Worm (Caenorhabditis elegans): ENCODE data around the gene K07H8.12.
A peak's percentile ranks its signal among the peaks of the same experiment; 100 is the strongest.

Gene K07H8.12

DNA sequence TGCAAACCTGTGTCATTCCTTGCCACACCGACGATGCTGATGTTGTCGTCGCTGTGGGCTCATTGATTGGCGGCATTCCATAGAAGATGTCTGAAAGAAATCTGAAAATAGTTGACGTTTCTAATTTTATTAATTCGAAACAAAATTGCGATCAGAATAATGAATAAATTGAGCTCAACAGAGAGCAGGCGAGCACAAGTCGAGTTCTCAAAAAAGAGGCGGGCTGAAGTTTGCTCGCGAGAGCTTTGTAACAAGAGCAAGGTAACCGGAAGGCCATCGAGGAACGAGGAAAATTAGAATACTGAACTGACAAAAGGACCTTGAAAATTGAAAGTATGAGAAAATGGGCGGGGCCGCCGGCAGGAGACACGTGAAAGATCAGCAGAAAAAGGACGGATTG lies 40.0 kb downstream of the K07H8.12 start, which contains the start of gene nhr-66:
Gene nhr-66, minus strand, starts transcription at position 101 of the 400 bp plus-strand sequence.
- TF ChIP-seq ceh-28 (tag; optimal IDR thresholded peaks at IDR 0.05) (no peak), nhr-42 (GFP tag; IDR thresholded peaks at IDR 0.05) (no peak), nhr-41 (GFP tag; IDR thresholded peaks at IDR 0.05) (no peak), ceh-82 (tag; optimal IDR thresholded peaks at IDR 0.05) (no peak), tag-97 (GFP tag; IDR thresholded peaks at IDR 0.05) (no peak), duxl-1 (tag; optimal IDR thresholded peaks at IDR 0.05; ENCODE audit: poor library complexity) (no peak), D1046.2 (GFP tag; IDR thresholded peaks at IDR 0.05) (no peak), dve-1 (tag; optimal IDR thresholded peaks at IDR 0.05; ENCODE audit: insufficient read depth) (no peak), zag-1 (tag; optimal IDR thresholded peaks at IDR 0.05) (no peak), hif-1 (tag; optimal IDR thresholded peaks at IDR 0.05) (no peak), Y105C5A.15 (GFP tag; IDR thresholded peaks at IDR 0.05) (no peak), Y5F2A.4 (GFP tag; optimal IDR thresholded peaks at IDR 0.05) (no peak), F49E8.2 (tag; optimal IDR thresholded peaks at IDR 0.05; ENCODE audit: borderline replicate concordance) (no peak), lin-15B (tag; optimal IDR thresholded peaks at IDR 0.05) (no peak), nhr-28 (tag; optimal IDR thresholded peaks at IDR 0.05) (no peak)

DNA sequence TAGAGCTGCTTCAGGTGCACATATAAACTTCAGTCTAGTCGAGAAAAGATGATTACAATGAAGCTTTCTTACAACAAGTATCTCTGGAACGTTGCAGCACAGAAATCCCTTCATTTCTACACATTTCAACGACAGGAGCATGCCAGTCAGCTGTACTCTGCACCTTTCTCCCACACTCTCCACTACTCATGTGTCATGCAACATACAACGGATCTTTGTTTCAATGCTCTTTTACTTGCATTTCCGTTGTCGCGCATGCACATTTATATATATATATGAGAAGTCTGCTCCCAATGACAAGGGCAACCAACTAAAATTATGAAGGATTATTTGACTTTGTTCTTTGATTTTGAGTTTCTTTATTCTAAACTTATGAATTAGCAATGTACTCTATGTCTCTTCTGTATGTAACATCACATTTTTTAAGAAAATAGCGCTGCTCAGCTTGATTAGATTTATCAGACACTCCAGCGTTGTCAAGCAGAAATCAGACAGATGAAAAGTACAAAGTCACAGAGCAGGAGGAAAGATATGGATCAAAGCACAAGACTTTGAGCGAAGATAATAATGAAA lies 41.3 kb downstream of the K07H8.12 start:
- no peak for TF ChIP-seq daf-16 (GFP tag; optimal IDR thresholded peaks at IDR 0.05)
- TF ChIP-seq daf-16 (tag; optimal IDR thresholded peaks at IDR 0.05), result no peak
- TF ChIP-seq unc-62 (GFP tag; optimal IDR thresholded peaks at IDR 0.05 in 1 of 2), result peak in 1 of 2 experiments; percentile 94
- TF ChIP-seq unc-62 (tag; optimal IDR thresholded peaks at IDR 0.05), result no peak
- TF ChIP-seq lim-7 (GFP tag; IDR thresholded peaks at IDR 0.05), result no peak
- TF ChIP-seq egl-43 (GFP tag; IDR thresholded peaks at IDR 0.05), result no peak
- no peak for TF ChIP-seq php-3 (GFP tag; IDR thresholded peaks at IDR 0.05)
- no peak for TF ChIP-seq nhr-6 (tag; optimal IDR thresholded peaks at IDR 0.05)
- TF ChIP-seq Y48G9A.11 (GFP tag; IDR thresholded peaks at IDR 0.05), result no peak
- TF ChIP-seq hlh-30 (tag; optimal IDR thresholded peaks at IDR 0.05; ENCODE audit: insufficient read depth), result peak; percentile 14
- TF ChIP-seq zag-1 (tag; optimal IDR thresholded peaks at IDR 0.05), result no peak

DNA sequence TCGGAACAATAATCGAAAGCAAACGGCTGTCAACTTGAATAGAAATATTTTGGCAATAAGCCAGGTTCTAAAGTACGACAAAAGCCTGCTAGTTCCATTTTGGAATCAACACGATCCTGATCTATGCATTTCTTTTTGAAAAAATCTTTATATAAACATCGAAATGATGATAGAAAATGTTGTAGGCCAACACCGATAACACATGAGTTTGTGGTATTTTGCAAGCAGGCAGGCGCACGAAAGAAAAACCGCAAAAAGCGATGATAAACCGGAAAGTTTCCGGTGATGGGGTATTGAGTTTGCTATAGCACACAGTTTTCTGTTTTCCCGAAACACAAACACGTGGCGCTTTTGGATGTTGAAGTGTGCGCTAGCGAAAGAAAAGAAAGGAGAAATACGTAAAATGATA lies 42.4 kb downstream of the K07H8.12 start:
- TF ChIP-seq cey-2 (tag; optimal IDR thresholded peaks at IDR 0.05; ENCODE audit: borderline replicate concordance, insufficient read depth), result no peak
- peak in 1 of 2 experiments; percentile 83 for TF ChIP-seq mdl-1 (tag; optimal IDR thresholded peaks at IDR 0.05)
- peak; percentile 84 for TF ChIP-seq nhr-28 (tag; optimal IDR thresholded peaks at IDR 0.05)
- no peak for TF ChIP-seq madf-5 (GFP tag; IDR thresholded peaks at IDR 0.05)
- TF ChIP-seq mxl-3 (GFP tag; optimal IDR thresholded peaks at IDR 0.05), result peak; percentile 51
- peak; percentile 19 for TF ChIP-seq nhr-10 (tag; optimal IDR thresholded peaks at IDR 0.05)
- peak; percentile 25 for TF ChIP-seq dve-1 (tag; optimal IDR thresholded peaks at IDR 0.05; ENCODE audit: insufficient read depth)
- no peak for TF ChIP-seq D1046.2 (GFP tag; IDR thresholded peaks at IDR 0.05)
- TF ChIP-seq daf-16 (GFP tag; optimal IDR thresholded peaks at IDR 0.05), result no peak
- peak; percentile 58 for TF ChIP-seq daf-16 (tag; optimal IDR thresholded peaks at IDR 0.05)
- TF ChIP-seq nhr-77 (tag; optimal IDR thresholded peaks at IDR 0.05), result peak; percentile 50
- TF ChIP-seq hlh-11 (tag; optimal IDR thresholded peaks at IDR 0.05), result peak; percentile 43
- TF ChIP-seq pqm-1 (tag; optimal IDR thresholded peaks at IDR 0.05), result peak; percentile 60
- TF ChIP-seq zag-1 (tag; optimal IDR thresholded peaks at IDR 0.05), result no peak
- TF ChIP-seq hlh-30 (tag; optimal IDR thresholded peaks at IDR 0.05; ENCODE audit: insufficient read depth), result peak; percentile 67
- TF ChIP-seq dmd-6 (GFP tag; IDR thresholded peaks at IDR 0.05), result peak; percentile 62

DNA sequence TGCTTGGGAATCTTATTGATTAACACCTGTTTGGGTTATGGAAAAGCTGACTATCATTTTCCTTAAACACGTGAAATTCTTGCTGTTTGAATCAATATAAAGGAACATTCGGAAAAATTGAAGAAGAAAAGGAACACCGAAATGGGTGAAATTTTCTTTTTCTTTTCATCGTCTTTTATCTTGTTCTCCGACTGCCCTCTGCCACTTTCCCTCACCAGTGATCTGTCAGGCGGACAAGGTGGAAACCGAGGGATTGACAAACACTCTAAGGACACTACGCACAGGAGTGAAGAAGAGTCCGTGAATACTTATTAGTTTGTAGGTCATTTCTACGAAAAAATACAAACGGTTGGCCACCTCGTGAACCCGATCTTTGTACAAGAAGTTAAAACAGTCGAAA lies 43.2 kb downstream of the K07H8.12 start:
- TF ChIP-seq ceh-32 (tag; optimal IDR thresholded peaks at IDR 0.05; ENCODE audit: poor library complexity) (no peak), hlh-11 (tag; optimal IDR thresholded peaks at IDR 0.05) (peak; percentile 9), set-16 (GFP tag; IDR thresholded peaks at IDR 0.05) (no peak), madf-5 (GFP tag; IDR thresholded peaks at IDR 0.05) (no peak), nhr-76 (tag; optimal IDR thresholded peaks at IDR 0.05) (no peak), R02D3.7 (tag; optimal IDR thresholded peaks at IDR 0.05) (no peak), F49E8.2 (tag; optimal IDR thresholded peaks at IDR 0.05; ENCODE audit: borderline replicate concordance) (no peak), unc-62 (GFP tag; optimal IDR thresholded peaks at IDR 0.05 in 1 of 2) (no peak), unc-62 (tag; optimal IDR thresholded peaks at IDR 0.05) (no peak), duxl-1 (tag; optimal IDR thresholded peaks at IDR 0.05; ENCODE audit: poor library complexity) (no peak), sdz-12 (GFP tag; optimal IDR thresholded peaks at IDR 0.05) (no peak), hif-1 (tag; optimal IDR thresholded peaks at IDR 0.05) (no peak), hlh-30 (tag; optimal IDR thresholded peaks at IDR 0.05; ENCODE audit: insufficient read depth) (peak; percentile 17), lsy-2 (tag; optimal IDR thresholded peaks at IDR 0.05) (no peak)

All from whole organism, L4 larva.